Worm (Caenorhabditis elegans) whole organism, mixed stage, embryonic: Measurements from ENCODE around the gene F38B7.10.

Source experiments
- pha-4 ChIP-seq: fragments of 150-350 bp; optimal IDR thresholded peaks from 2 replicates; lab custom pipeline; 2018; ENCODE audit warnings: missing biosample characterization, missing genetic modification reagents, missing genetic modification characterization
- sem-2 ChIP-seq: fragments of 200-800 bp; sonication (Bioruptor generic); optimal IDR thresholded peaks from 2 replicates; lab custom pipeline; 2018; ENCODE audit warnings: mild to moderate bottlenecking, missing genetic modification characterization, missing compliant biosample characterization

- TF ChIP-seq sem-2 (no peak), pha-4 (tag; lab: Kevin White, UChicago) (no peak)
Observed at ce11 chrV:11554260-11554659, 8.9 kb downstream of the F38B7.10 start, which contains the start of gene duo-1.
